Worm (Caenorhabditis elegans) whole organism, late embryonic: ENCODE measurements around the gene B0432.9.

Experiments
- ceh-6 ChIP-seq: fragments of 200-800 bp; sonication (Bioruptor generic); optimal IDR thresholded peaks from 2 replicates; lab custom pipeline; 2018; ENCODE audit warnings: mild to moderate bottlenecking, missing genetic modification characterization, missing compliant biosample characterization
- elt-2 ChIP-seq: sonication (generic microtip); optimal IDR thresholded peaks from 2 replicates; lab custom pipeline; 2016; ENCODE audit warnings: missing genetic modification reagents, missing genetic modification characterization, missing compliant biosample characterization
- npax-4 ChIP-seq: sonication (generic microtip); optimal IDR thresholded peaks from 2 replicates; lab custom pipeline; 2016; ENCODE audit warnings: missing genetic modification characterization, missing compliant biosample characterization
- pha-4 ChIP-seq: fragments of 150-350 bp; optimal IDR thresholded peaks from 2 replicates; lab custom pipeline; 2018; ENCODE audit warnings: missing biosample characterization, missing genetic modification reagents, missing genetic modification characterization
- ref-2 ChIP-seq: sonication (generic microtip); optimal IDR thresholded peaks from 2 replicates; lab custom pipeline; 2016; ENCODE audit warnings: missing genetic modification characterization, missing compliant biosample characterization
- ztf-16 ChIP-seq: sonication (generic microtip); optimal IDR thresholded peaks from 2 replicates; lab custom pipeline; 2017; ENCODE audit warnings: missing genetic modification characterization, missing compliant biosample characterization

DNA sequence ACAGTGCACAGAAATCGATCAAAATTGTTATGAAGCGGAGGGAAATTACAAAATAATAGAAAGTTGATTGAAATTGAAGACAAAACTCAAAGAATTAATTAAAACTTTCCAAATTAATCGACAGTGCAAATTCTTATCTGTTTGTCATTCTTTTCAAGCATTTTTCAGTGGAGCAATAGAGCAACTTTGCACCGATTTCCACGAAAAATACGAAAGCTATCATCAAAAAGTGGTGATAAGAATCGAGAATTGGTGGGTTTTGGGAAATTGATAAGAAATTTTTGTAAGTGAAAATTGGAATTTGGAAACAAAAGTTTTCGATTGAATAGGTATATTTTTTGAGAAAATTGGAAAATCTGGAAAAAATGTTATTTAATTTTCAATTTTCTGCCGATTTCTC is 43.5 kb downstream of the B0432.9 start:
- no peak for TF ChIP-seq ref-2 (tag; lab: Kevin White, UChicago)
- TF ChIP-seq ceh-6 (GFP tag; lab: Kevin White, UChicago), result no peak
- no peak for TF ChIP-seq npax-4 (tag; lab: Kevin White, UChicago)
- TF ChIP-seq pha-4 (tag; lab: Kevin White, UChicago), result no peak
- no peak for TF ChIP-seq ztf-16 (tag; lab: Kevin White, UChicago)
- TF ChIP-seq elt-2 (tag; lab: Kevin White, UChicago), result peak; percentile 83
